Worm (Caenorhabditis elegans) whole organism, L4/young adult: ENCODE results near the gene srw-77.

Source experiments
- W03F9.2 ChIP-seq: fragments of 150-350 bp; optimal IDR thresholded peaks from 2 replicates; lab custom pipeline; 2014; ENCODE audit warnings: missing biosample characterization, missing genetic modification characterization
- dao-5 ChIP-seq: sonication (generic microtip); optimal IDR thresholded peaks from 2 replicates; lab custom pipeline; 2016; ENCODE audit warnings: missing genotype, missing genetic modification characterization, moderate library complexity, missing compliant biosample characterization
- him-1 ChIP-seq: sonication (generic microtip); optimal IDR thresholded peaks from 2 replicates; lab custom pipeline; 2016; ENCODE audit warnings: missing genotype, missing genetic modification reagents, missing genetic modification characterization, missing compliant biosample characterization

- TF ChIP-seq him-1: no peak
- TF ChIP-seq dao-5: no peak
- no peak for TF ChIP-seq W03F9.2 (tag; lab: Kevin White, UChicago)
These were observed 43.8 kb upstream of the srw-77 start, which contains the start of gene srz-102 for ce11 chrV:16687227-16687626.
